Worm (Caenorhabditis elegans) whole organism, young adult: ENCODE data around the gene ceh-10.

Source experiments
- B0019.2 ChIP-seq: fragments of 200-800 bp; sonication (Bioruptor generic); conservative IDR thresholded peaks from 2 replicates; pipeline ENCODE4 v1.3.6; 2022; ENCODE audit warnings: missing genetic modification reagents, missing genetic modification characterization, missing compliant biosample characterization
- B0035.1 ChIP-seq: sonication (generic microtip); optimal IDR thresholded peaks from 2 replicates; lab custom pipeline; 2016; ENCODE audit warnings: missing genetic modification characterization, mild to moderate bottlenecking, missing compliant biosample characterization, missing genotype, missing genetic modification reagents
- B0261.1 ChIP-seq: sonication (generic microtip); optimal IDR thresholded peaks from 2 replicates; lab custom pipeline; 2016; ENCODE audit warnings: mild to moderate bottlenecking, missing genetic modification characterization, moderate library complexity, missing compliant biosample characterization
- D2030.7 ChIP-seq: fragments of 200-800 bp; sonication (Bioruptor generic); IDR thresholded peaks from 2 replicates; pipeline ENCODE4 v1.3.6; 2022; ENCODE audit warnings: missing genetic modification reagents, missing genetic modification characterization, missing compliant biosample characterization
- F33H1.4 ChIP-seq: fragments of 200-800 bp; sonication (Bioruptor generic); IDR thresholded peaks from 2 replicates; pipeline ENCODE4 v1.3.6; 2022; ENCODE audit warnings: missing genetic modification reagents, missing genetic modification characterization, missing compliant biosample characterization
- F37B4.10 ChIP-seq: fragments of 200-800 bp; sonication (Bioruptor generic); IDR thresholded peaks from 2 replicates; pipeline ENCODE4 v1.3.6; 2022; ENCODE audit warnings: missing genetic modification characterization, missing compliant biosample characterization
- Y53F4B.3 ChIP-seq: fragments of 200-800 bp; sonication (Bioruptor generic); IDR thresholded peaks from 2 replicates; pipeline ENCODE4 v1.3.6; 2022; ENCODE audit warnings: missing genetic modification reagents, missing genetic modification characterization, missing compliant biosample characterization
- Y79H2A.3 ChIP-seq: fragments of 200-800 bp; sonication (Bioruptor generic); conservative IDR thresholded peaks from 2 replicates; pipeline ENCODE4 v1.3.6; 2022; ENCODE audit warnings: missing genetic modification reagents, missing genetic modification characterization, missing compliant biosample characterization
- akir-1 ChIP-seq: fragments of 200-800 bp; sonication (Bioruptor generic); optimal IDR thresholded peaks from 2 replicates; lab custom pipeline; 2018; ENCODE audit warnings: mild to moderate bottlenecking, missing genetic modification characterization, moderate library complexity, missing compliant biosample characterization
- aptf-2 ChIP-seq: fragments of 200-800 bp; sonication (Bioruptor generic); conservative IDR thresholded peaks from 2 replicates; pipeline ENCODE4 v1.3.6; 2022; ENCODE audit warnings: missing genetic modification reagents, missing genetic modification characterization, missing compliant biosample characterization
- attf-3 ChIP-seq: fragments of 200-800 bp; sonication (Bioruptor generic); conservative IDR thresholded peaks from 2 replicates; pipeline ENCODE4 v1.3.6; 2022; ENCODE audit warnings: missing genetic modification reagents, missing genetic modification characterization, missing compliant biosample characterization
- bed-1 ChIP-seq: fragments of 200-800 bp; sonication (Bioruptor generic); IDR thresholded peaks from 2 replicates; pipeline ENCODE4 v1.3.6; 2022; ENCODE audit warnings: missing genetic modification reagents, missing genetic modification characterization, missing compliant biosample characterization
- cebp-2 ChIP-seq: fragments of 200-800 bp; sonication (Bioruptor generic); IDR thresholded peaks from 2 replicates; pipeline ENCODE4 v1.3.6; 2022; ENCODE audit warnings: missing genetic modification characterization, missing compliant biosample characterization
- ceh-40 ChIP-seq: fragments of 200-800 bp; sonication (Bioruptor generic); IDR thresholded peaks from 2 replicates; pipeline ENCODE4 v1.3.6; 2022; ENCODE audit warnings: missing genetic modification characterization, missing compliant biosample characterization
- ceh-79 ChIP-seq: sonication (generic microtip); optimal IDR thresholded peaks from 2 replicates; lab custom pipeline; 2017; ENCODE audit warnings: mild to moderate bottlenecking, missing genetic modification characterization, missing compliant biosample characterization
- ceh-91 ChIP-seq: fragments of 200-800 bp; sonication (Bioruptor generic); IDR thresholded peaks from 2 replicates; pipeline ENCODE4 v1.3.6; 2022; ENCODE audit warnings: missing genetic modification reagents, missing genetic modification characterization, missing compliant biosample characterization
- dox-1 ChIP-seq: fragments of 200-800 bp; sonication (Bioruptor generic); IDR thresholded peaks from 2 replicates; pipeline ENCODE4 v1.3.6; 2022; ENCODE audit warnings: missing genetic modification reagents, missing genetic modification characterization, missing compliant biosample characterization
- dpl-1 ChIP-seq: fragments of 150-350 bp; optimal IDR thresholded peaks from 2 replicates; lab custom pipeline; 2014; ENCODE audit warnings: missing biosample characterization, missing genetic modification reagents, missing genetic modification characterization
- egrh-3 ChIP-seq: fragments of 200-800 bp; sonication (Bioruptor generic); IDR thresholded peaks from 2 replicates; pipeline ENCODE4 v1.3.6; 2022; ENCODE audit warnings: missing genetic modification reagents, missing genetic modification characterization, missing compliant biosample characterization
- ets-4 ChIP-seq: fragments of 200-800 bp; sonication (Bioruptor generic); optimal IDR thresholded peaks from 2 replicates; lab custom pipeline; 2018; ENCODE audit warnings: mild to moderate bottlenecking, missing genetic modification characterization, missing compliant biosample characterization
- hlh-26 ChIP-seq: fragments of 200-800 bp; sonication (Bioruptor generic); conservative IDR thresholded peaks from 2 replicates; pipeline ENCODE4 v1.3.6; 2022; ENCODE audit warnings: missing genetic modification reagents, missing genetic modification characterization, missing compliant biosample characterization
- hmg-1.2 ChIP-seq: fragments of 200-800 bp; sonication (Bioruptor generic); IDR thresholded peaks from 2 replicates; pipeline ENCODE4 v1.3.6; 2022; ENCODE audit warnings: missing genetic modification reagents, missing genetic modification characterization, missing compliant biosample characterization
- hmg-20 ChIP-seq: fragments of 200-800 bp; sonication (Bioruptor generic); IDR thresholded peaks from 2 replicates; pipeline ENCODE4 v1.3.6; 2022; ENCODE audit warnings: missing genetic modification reagents, missing genetic modification characterization, missing compliant biosample characterization
- hsf-1 ChIP-seq: fragments of 200-800 bp; sonication (Bioruptor generic); IDR thresholded peaks from 2 replicates; pipeline ENCODE4 v1.3.6; 2022; ENCODE audit warnings: missing genetic modification reagents, missing genetic modification characterization, missing compliant biosample characterization
- lin-26 ChIP-seq: fragments of 200-800 bp; sonication (Bioruptor generic); IDR thresholded peaks from 2 replicates; pipeline ENCODE4 v1.3.6; 2022; ENCODE audit warnings: missing genetic modification reagents, missing genetic modification characterization, missing compliant biosample characterization
- lin-35 ChIP-seq, 3 experiments: fragments of 150-350 bp in 2 of 3; sonication (generic microtip) in 1 of 3; optimal IDR thresholded peaks; 2 replicates each; lab custom pipeline; 2014 to 2018; ENCODE audit warnings: missing biosample characterization in 3 of 3, missing genetic modification characterization in 3 of 3, missing genetic modification reagents in 3 of 3
- lin-54 ChIP-seq: fragments of 200-800 bp; sonication (Bioruptor generic); optimal IDR thresholded peaks from 2 replicates; lab custom pipeline; 2018; ENCODE audit warnings: mild to moderate bottlenecking, missing genetic modification characterization, missing compliant biosample characterization
- lir-1 ChIP-seq: fragments of 200-800 bp; sonication (Bioruptor generic); conservative IDR thresholded peaks from 2 replicates; pipeline ENCODE4 v1.3.6; 2022; ENCODE audit warnings: missing genetic modification reagents, missing genetic modification characterization, missing compliant biosample characterization
- lsl-1 ChIP-seq: fragments of 200-800 bp; sonication (Bioruptor generic); optimal IDR thresholded peaks from 2 replicates; lab custom pipeline; 2018; ENCODE audit warnings: mild to moderate bottlenecking, missing genetic modification characterization, moderate library complexity, missing compliant biosample characterization
- madf-3 ChIP-seq: fragments of 200-800 bp; sonication (Bioruptor generic); IDR thresholded peaks from 2 replicates; pipeline ENCODE4 v1.3.6; 2022; ENCODE audit warnings: missing genetic modification reagents, missing genetic modification characterization, missing compliant biosample characterization
- mel-28 ChIP-seq: sonication (generic microtip); optimal IDR thresholded peaks from 2 replicates; lab custom pipeline; 2016; ENCODE audit warnings: borderline replicate concordance, mild to moderate bottlenecking, missing genetic modification characterization, missing compliant biosample characterization
- mes-4 ChIP-seq: sonication (generic microtip); optimal IDR thresholded peaks from 2 replicates; lab custom pipeline; 2016; ENCODE audit warnings: missing genotype, missing genetic modification characterization, missing compliant biosample characterization
- nfya-2 ChIP-seq: fragments of 200-800 bp; sonication (Bioruptor generic); IDR thresholded peaks from 2 replicates; pipeline ENCODE4 v1.3.6; 2022; ENCODE audit warnings: missing genetic modification reagents, missing genetic modification characterization, missing compliant biosample characterization
- nfyb-1 ChIP-seq: fragments of 200-800 bp; sonication (Bioruptor generic); IDR thresholded peaks from 2 replicates; pipeline ENCODE4 v1.3.6; 2022; ENCODE audit warnings: missing genetic modification reagents, missing genetic modification characterization, missing compliant biosample characterization
- nhr-27 ChIP-seq: fragments of 200-800 bp; sonication (Bioruptor generic); optimal IDR thresholded peaks from 2 replicates; lab custom pipeline; 2018; ENCODE audit warnings: mild to moderate bottlenecking, missing genetic modification characterization, moderate library complexity, missing compliant biosample characterization
- nhr-80 ChIP-seq: sonication (generic microtip); optimal IDR thresholded peaks from 2 replicates; lab custom pipeline; 2016; ENCODE audit warnings: missing genetic modification characterization, missing compliant biosample characterization
- nhr-90 ChIP-seq: sonication (generic microtip); optimal IDR thresholded peaks from 2 replicates; lab custom pipeline; 2016; ENCODE audit warnings: missing genotype, mild to moderate bottlenecking, missing genetic modification characterization, missing compliant biosample characterization
- rcor-1 ChIP-seq: fragments of 200-800 bp; sonication (Bioruptor generic); IDR thresholded peaks from 2 replicates; pipeline ENCODE4 v1.3.6; 2022; ENCODE audit warnings: missing genetic modification reagents, missing genetic modification characterization, missing compliant biosample characterization
- sea-2 ChIP-seq: fragments of 200-800 bp; sonication (Bioruptor generic); IDR thresholded peaks from 2 replicates; pipeline ENCODE4 v1.3.6; 2022; ENCODE audit warnings: missing genetic modification characterization, missing compliant biosample characterization
- unc-62 ChIP-seq: fragments of 150-350 bp; optimal IDR thresholded peaks from 2 replicates; lab custom pipeline; 2014; ENCODE audit warnings: missing biosample characterization, missing genetic modification reagents, missing genetic modification characterization
- zfh-2 ChIP-seq: fragments of 200-800 bp; sonication (Bioruptor generic); conservative IDR thresholded peaks from 2 replicates; pipeline ENCODE4 v1.3.6; 2022; ENCODE audit warnings: missing genetic modification reagents, missing genetic modification characterization, missing compliant biosample characterization
- ztf-25 ChIP-seq: fragments of 200-800 bp; sonication (Bioruptor generic); IDR thresholded peaks from 2 replicates; pipeline ENCODE4 v1.3.6; 2022; ENCODE audit warnings: missing genetic modification reagents, missing genetic modification characterization, missing compliant biosample characterization
- ztf-3 ChIP-seq: fragments of 200-800 bp; sonication (Bioruptor generic); optimal IDR thresholded peaks from 2 replicates; lab custom pipeline; 2018; ENCODE audit warnings: mild to moderate bottlenecking, missing genetic modification characterization, missing compliant biosample characterization
- ztf-6 ChIP-seq: fragments of 200-800 bp; sonication (Bioruptor generic); IDR thresholded peaks from 2 replicates; pipeline ENCODE4 v1.3.6; 2022; ENCODE audit warnings: missing genetic modification reagents, missing genetic modification characterization, missing compliant biosample characterization

The ceh-10 gene

ce11 chrIII:5782080-5782479 is 16.8 kb upstream of the ceh-10 start (continued):
- peak; percentile 3 for TF ChIP-seq lin-54
- TF ChIP-seq nhr-90 (tag; lab: Kevin White, UChicago): peak; percentile 18
- TF ChIP-seq lir-1 (GFP tag; lab: Robert Waterston, UW): no peak
- TF ChIP-seq hmg-20 (GFP tag; lab: Robert Waterston, UW): no peak
- TF ChIP-seq nhr-80 (tag; lab: Kevin White, UChicago): no peak
- TF ChIP-seq nfyb-1 (GFP tag; lab: Robert Waterston, UW): no peak
- peak; percentile 32; the same call in 1 of the 2 replicates for TF ChIP-seq hsf-1 (GFP tag; lab: Robert Waterston, UW)
- TF ChIP-seq cebp-2 (GFP tag; lab: Robert Waterston, UW): no peak
- no peak for TF ChIP-seq aptf-2 (GFP tag; lab: Robert Waterston, UW)
- TF ChIP-seq D2030.7: peak; percentile 38; the same call in 1 of the 2 replicates
- no peak for TF ChIP-seq ztf-6 (GFP tag; lab: Robert Waterston, UW)
- no peak for TF ChIP-seq ceh-40
- no peak for TF ChIP-seq lin-35 (GFP tag; optimal IDR thresholded peaks at IDR 0.05; lab: Kevin White, UChicago)
- TF ChIP-seq akir-1 (GFP tag; lab: Kevin White, UChicago): no peak
- TF ChIP-seq nfya-2: no peak
- TF ChIP-seq lsl-1 (GFP tag; lab: Kevin White, UChicago): peak; percentile 18
- TF ChIP-seq hlh-26 (GFP tag; lab: Robert Waterston, UW): no peak
- peak; percentile 61; the same call in 1 of the 2 replicates for TF ChIP-seq lin-26 (GFP tag; lab: Robert Waterston, UW)
- TF ChIP-seq F37B4.10: no peak
- no peak for TF ChIP-seq ceh-79
- peak; percentile 26; the same call in 1 of the 2 replicates for TF ChIP-seq ceh-91
- no peak for TF ChIP-seq sea-2 (GFP tag; lab: Robert Waterston, UW)
- no peak for TF ChIP-seq rcor-1
- 0 out of 2 replicates have a peak, but pooled peaks have one; percentile 22 for TF ChIP-seq F33H1.4 (GFP tag; lab: Robert Waterston, UW)
- no peak for TF ChIP-seq mes-4 (tag; lab: Kevin White, UChicago)

- TF ChIP-seq bed-1 (0 out of 2 replicates have a peak, but pooled peaks have one; percentile 52), Y79H2A.3 (GFP tag; lab: Robert Waterston, UW) (0 out of 2 replicates have a peak, but pooled peaks have one; percentile 14), zfh-2 (GFP tag; lab: Robert Waterston, UW) (peak; percentile 53; the same call in 1 of the 2 replicates), dox-1 (peak; percentile 32; the same call in 1 of the 2 replicates), madf-3 (0 out of 2 replicates have a peak, but pooled peaks have one; percentile 27), attf-3 (GFP tag; lab: Robert Waterston, UW) (peak; percentile 81)
Observed at ce11 chrIII:5783803-5784406, 14.9 kb upstream of the ceh-10 start.

- TF ChIP-seq B0261.1 (tag; lab: Kevin White, UChicago) (no peak), mel-28 (no peak), hmg-20 (GFP tag; lab: Robert Waterston, UW) (no peak), nfya-2 (no peak), unc-62 (GFP tag; lab: Kevin White, UChicago) (no peak), ztf-3 (no peak), B0035.1 (no peak), dpl-1 (GFP tag; lab: Kevin White, UChicago) (no peak), sea-2 (GFP tag; lab: Robert Waterston, UW) (no peak), nfyb-1 (GFP tag; lab: Robert Waterston, UW) (peak; percentile 73), ets-4 (no peak), lsl-1 (GFP tag; lab: Kevin White, UChicago) (no peak), ztf-25 (GFP tag; lab: Robert Waterston, UW) (no peak), lin-35 (GFP tag; optimal IDR thresholded peaks at IDR 0.05; lab: Kevin White, UChicago) (peak in 1 of 3 experiments; percentile 72), dox-1 (no peak; the same call in 1 of the 2 replicates), nhr-27 (no peak), hmg-1.2 (GFP tag; lab: Robert Waterston, UW) (0 out of 2 replicates have a peak, but pooled peaks have one; percentile 26), Y53F4B.3 (no peak), egrh-3 (GFP tag; lab: Robert Waterston, UW) (no peak; the same call in 1 of the 2 replicates), B0019.2 (GFP tag; lab: Robert Waterston, UW) (no peak)
Observed at ce11 chrIII:5785273-5785929, 13.4 kb upstream of the ceh-10 start, which contains the start of gene Y37B11A.3. TSS of gene Y37B11A.3 (minus strand) at chrIII:5785323.
